Worm (Caenorhabditis elegans) whole organism, L2 larva: Measurements from ENCODE around the gene frpr-14.

Source experiments
- R02D3.7 ChIP-seq: fragments of 150-350 bp; optimal IDR thresholded peaks from 2 replicates; lab custom pipeline; 2014; ENCODE audit warnings: missing biosample characterization, missing genetic modification characterization
- alr-1 ChIP-seq: fragments of 150-350 bp; optimal IDR thresholded peaks from 2 replicates; lab custom pipeline; 2014; ENCODE audit warnings: missing biosample characterization, missing genetic modification characterization
- aly-2 ChIP-seq: fragments of 150-350 bp; optimal IDR thresholded peaks from 2 replicates; lab custom pipeline; 2014; ENCODE audit warnings: missing biosample characterization, missing genetic modification characterization
- blmp-1 ChIP-seq: sonication (generic microtip); optimal IDR thresholded peaks from 2 replicates; lab custom pipeline; 2017; ENCODE audit warnings: missing genetic modification characterization, mild to moderate bottlenecking, missing compliant biosample characterization, antibody characterized with exemption, moderate library complexity; ENCODE audit not compliant: insufficient read depth
- crh-2 ChIP-seq: sonication (generic microtip); optimal IDR thresholded peaks from 2 replicates; lab custom pipeline; 2017; ENCODE audit warnings: missing biosample characterization, missing genetic modification characterization
- elt-1 ChIP-seq: fragments of 150-350 bp; optimal IDR thresholded peaks from 2 replicates; lab custom pipeline; 2014; ENCODE audit warnings: missing biosample characterization, missing genetic modification characterization
- elt-3 ChIP-seq: sonication (generic microtip); optimal IDR thresholded peaks from 2 replicates; lab custom pipeline; 2017; ENCODE audit warnings: missing biosample characterization, missing genetic modification characterization
- lin-13 ChIP-seq: fragments of 150-350 bp; optimal IDR thresholded peaks from 2 replicates; lab custom pipeline; 2014; ENCODE audit warnings: missing biosample characterization, missing genetic modification reagents, missing genetic modification characterization
- unc-39 ChIP-seq: fragments of 150-350 bp; optimal IDR thresholded peaks from 2 replicates; lab custom pipeline; 2014; ENCODE audit warnings: missing biosample characterization, missing genetic modification characterization
- zag-1 ChIP-seq: fragments of 150-350 bp; optimal IDR thresholded peaks from 2 replicates; lab custom pipeline; 2014; ENCODE audit warnings: missing biosample characterization, missing genetic modification characterization
- ztf-11 ChIP-seq: sonication (generic microtip); optimal IDR thresholded peaks from 2 replicates; lab custom pipeline; 2017; ENCODE audit warnings: missing biosample characterization, missing genetic modification characterization

ce11 chrII:627205-627604, 23.6 kb upstream of the frpr-14 start, which contains the start of gene arrd-1:
- no peak for TF ChIP-seq alr-1
- no peak for TF ChIP-seq R02D3.7 (tag; lab: Kevin White, UChicago)
- TF ChIP-seq crh-2 (tag; lab: Kevin White, UChicago), result no peak
- no peak for TF ChIP-seq elt-3 (tag; lab: Kevin White, UChicago)
- no peak for TF ChIP-seq aly-2 (tag; lab: Kevin White, UChicago)
- TF ChIP-seq unc-39, result no peak
- no peak for TF ChIP-seq zag-1
- TF ChIP-seq elt-1 (tag; lab: Kevin White, UChicago), result no peak
- no peak for TF ChIP-seq lin-13 (GFP tag; lab: Kevin White, UChicago)
- TF ChIP-seq blmp-1 (tag; lab: Kevin White, UChicago), result no peak
- no peak for TF ChIP-seq ztf-11 (tag; lab: Kevin White, UChicago)
